Worm (Caenorhabditis elegans): ENCODE measurements around the gene F57H12.6.

F57H12.6 gene

DNA sequence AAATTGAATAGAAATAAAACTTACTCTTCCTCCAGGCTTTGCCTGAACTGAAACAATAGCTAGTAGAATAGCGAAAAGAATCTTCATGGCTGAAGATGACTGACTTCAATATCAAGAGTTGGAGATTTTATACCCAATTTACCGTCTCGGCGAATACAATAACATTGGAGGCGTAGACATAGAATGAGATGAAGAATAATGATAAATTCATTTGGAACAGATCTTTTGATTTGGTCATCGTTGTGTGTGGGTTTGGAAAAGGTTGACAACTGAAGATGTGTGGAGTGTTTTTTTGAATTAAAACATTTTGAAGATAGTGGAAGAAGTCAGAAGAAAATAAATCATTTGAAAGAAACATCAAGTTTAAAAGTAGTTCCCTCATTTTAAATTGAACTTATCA, at the start of gene F57H12.6:
TSS of gene F57H12.6 (minus strand) at position 101 of the 400 bp plus-strand sequence.
- TF ChIP-seq tbx-7 (tag; optimal IDR thresholded peaks at IDR 0.05) (no peak), T23F11.4 (GFP tag; optimal IDR thresholded peaks at IDR 0.05) (no peak), unc-42 (tag; optimal IDR thresholded peaks at IDR 0.05) (no peak), odd-2 (tag; optimal IDR thresholded peaks at IDR 0.05) (no peak), che-1 (tag; optimal IDR thresholded peaks at IDR 0.05) (no peak), ceh-48 (tag; optimal IDR thresholded peaks at IDR 0.05) (no peak), pax-1 (tag; optimal IDR thresholded peaks at IDR 0.05) (no peak), ceh-6 (GFP tag; optimal IDR thresholded peaks at IDR 0.05) (no peak), syd-9 (tag; optimal IDR thresholded peaks at IDR 0.05) (no peak), gmeb-2 (tag; optimal IDR thresholded peaks at IDR 0.05) (no peak), ceh-9 (tag; optimal IDR thresholded peaks at IDR 0.05) (no peak), Y22D7AL.16 (tag; optimal IDR thresholded peaks at IDR 0.05) (no peak), nhr-11 (tag; optimal IDR thresholded peaks at IDR 0.05) (no peak), rnt-1 (tag; optimal IDR thresholded peaks at IDR 0.05) (no peak)

DNA sequence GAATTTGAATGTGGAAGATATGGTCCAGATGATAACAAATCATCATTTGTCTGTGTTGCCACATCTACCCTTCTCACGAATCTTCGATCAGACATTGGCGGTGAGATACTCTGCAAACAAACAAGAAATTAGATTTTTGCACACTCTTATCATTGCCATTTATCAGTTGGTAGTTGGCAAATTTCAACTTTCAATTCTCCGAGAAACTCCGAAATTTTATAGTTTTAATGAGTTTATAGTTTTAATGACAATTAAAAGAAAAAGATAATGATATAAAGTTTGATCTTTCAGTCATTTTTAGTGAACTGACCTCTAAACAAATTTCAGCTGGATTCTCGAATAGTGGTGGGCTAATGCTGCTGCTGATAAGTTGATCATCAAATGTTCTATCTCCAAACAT, 47.8 kb upstream of the F57H12.6 start:
- TF ChIP-seq elt-2 (tag; optimal IDR thresholded peaks at IDR 0.05) = peak; percentile 46
- TF ChIP-seq unc-86 (tag; optimal IDR thresholded peaks at IDR 0.05) = no peak

DNA sequence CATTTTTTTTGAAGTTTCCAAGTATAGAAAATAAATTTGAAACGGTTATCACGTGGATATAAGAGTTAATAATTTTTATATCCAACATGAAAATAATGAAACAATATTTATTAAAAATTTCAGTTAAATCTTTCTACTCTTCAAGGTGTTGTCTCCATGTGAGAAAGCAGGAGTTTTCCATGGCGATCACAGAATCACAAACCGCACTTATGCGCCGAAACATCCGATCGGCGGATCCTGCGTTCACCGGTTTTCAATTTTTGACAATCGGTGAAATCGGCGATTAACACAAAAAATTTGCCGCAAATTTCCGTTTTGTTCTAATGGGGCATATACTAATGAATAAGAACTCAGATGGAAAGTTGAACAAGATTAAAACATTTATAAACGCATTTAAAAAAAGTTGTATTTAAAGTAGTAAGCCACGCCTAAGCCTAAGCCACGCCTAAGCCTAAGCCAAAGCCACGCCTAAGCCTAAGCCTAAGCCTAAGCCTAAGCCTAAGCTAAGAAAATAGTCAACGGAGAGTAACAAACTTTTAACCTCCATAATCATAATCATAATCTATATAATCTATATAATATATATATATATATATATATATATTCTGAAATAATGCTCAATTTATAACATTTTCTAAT, 46.0 kb upstream of the F57H12.6 start, which contains the start of gene C26B2.2:
TSS of gene C26B2.2 (minus strand) at position 88 of the 639 bp plus-strand sequence.
- TF ChIP-seq F13H6.1 (tag; optimal IDR thresholded peaks at IDR 0.05) = no peak
- no peak for TF ChIP-seq odd-2 (tag; optimal IDR thresholded peaks at IDR 0.05)
- TF ChIP-seq eyg-1 (tag; optimal IDR thresholded peaks at IDR 0.05) = no peak
- TF ChIP-seq C38D4.7 (GFP tag; optimal IDR thresholded peaks at IDR 0.05) = no peak
- TF ChIP-seq hlh-15 (tag; optimal IDR thresholded peaks at IDR 0.05) = no peak
- no peak for TF ChIP-seq zip-5 (tag; optimal IDR thresholded peaks at IDR 0.05)
- TF ChIP-seq unc-42 (tag; optimal IDR thresholded peaks at IDR 0.05) = no peak
- no peak for TF ChIP-seq pqm-1 (tag; optimal IDR thresholded peaks at IDR 0.05)
- no peak for TF ChIP-seq K02D7.2 (tag; optimal IDR thresholded peaks at IDR 0.05)
- TF ChIP-seq ceh-19 (GFP tag; optimal IDR thresholded peaks at IDR 0.05) = no peak
- TF ChIP-seq sox-4 (tag; optimal IDR thresholded peaks at IDR 0.05) = no peak

DNA sequence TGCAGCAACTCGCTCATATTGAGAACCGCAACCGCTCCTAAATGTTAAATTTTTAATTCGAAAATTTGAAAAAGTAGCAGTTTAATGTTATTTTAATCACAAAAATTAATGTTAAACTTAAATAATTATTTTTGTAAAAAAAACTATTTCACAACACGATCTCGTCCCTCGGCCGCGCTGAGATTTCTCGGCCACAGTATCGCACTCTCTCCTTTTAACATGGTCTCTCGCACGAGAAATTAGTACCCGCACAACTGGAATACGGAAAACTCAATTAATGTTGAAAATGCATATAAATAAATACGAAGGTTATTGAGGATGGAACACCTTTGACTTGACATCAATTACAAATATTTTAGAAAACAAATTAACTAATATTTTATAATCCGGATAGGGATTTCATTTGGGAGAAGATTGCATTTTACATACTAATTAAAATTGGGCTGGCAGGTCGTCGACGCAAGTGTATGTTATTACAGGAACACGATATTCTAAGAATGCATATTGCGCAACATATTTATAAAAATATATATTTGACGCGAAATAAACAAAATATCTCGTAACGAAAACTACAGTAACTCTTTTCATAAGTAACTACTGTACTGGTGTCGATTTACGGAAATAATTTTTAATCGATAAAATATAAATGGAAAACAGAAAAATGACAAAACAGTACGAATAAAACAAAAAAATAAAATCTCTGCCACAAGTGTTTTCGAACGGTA, 43.8 kb upstream of the F57H12.6 start, which contains the start of gene dnc-4:
TSS of gene dnc-4 (minus strand) at position 37 of the 725 bp plus-strand sequence.
- no peak for TF ChIP-seq pha-4 (tag; optimal IDR thresholded peaks at IDR 0.05)
- TF ChIP-seq nfya-1 (tag; optimal IDR thresholded peaks at IDR 0.05) = no peak
- TF ChIP-seq unc-42 (tag; optimal IDR thresholded peaks at IDR 0.05) = peak; percentile 32
- TF ChIP-seq pha-2 (tag; optimal IDR thresholded peaks at IDR 0.05) = no peak
- peak; percentile 49 for TF ChIP-seq ets-4 (tag; optimal IDR thresholded peaks at IDR 0.05)
- TF ChIP-seq dve-1 (tag; optimal IDR thresholded peaks at IDR 0.05) = no peak
- no peak for TF ChIP-seq che-1 (tag; optimal IDR thresholded peaks at IDR 0.05)
- TF ChIP-seq T23F11.4 (GFP tag; optimal IDR thresholded peaks at IDR 0.05) = no peak
- no peak for TF ChIP-seq ceh-9 (tag; optimal IDR thresholded peaks at IDR 0.05)
- TF ChIP-seq hlh-8 (tag; optimal IDR thresholded peaks at IDR 0.05) = peak; percentile 24
- no peak for TF ChIP-seq ceh-22 (tag; optimal IDR thresholded peaks at IDR 0.05)
- peak; percentile 11 for TF ChIP-seq elt-2 (tag; optimal IDR thresholded peaks at IDR 0.05)
- TF ChIP-seq sdc-2 (tag; optimal IDR thresholded peaks at IDR 0.05) = no peak
- TF ChIP-seq fax-1 (tag; optimal IDR thresholded peaks at IDR 0.05) = peak; percentile 14
- TF ChIP-seq ceh-2 (tag; optimal IDR thresholded peaks at IDR 0.05) = peak; percentile 47
- no peak for TF ChIP-seq hlh-13 (GFP tag; optimal IDR thresholded peaks at IDR 0.05)
- peak; percentile 63 for TF ChIP-seq ceh-31 (tag; optimal IDR thresholded peaks at IDR 0.05)
- TF ChIP-seq ceh-34 (tag; optimal IDR thresholded peaks at IDR 0.05) = no peak
- no peak for TF ChIP-seq gmeb-2 (tag; optimal IDR thresholded peaks at IDR 0.05)
- TF ChIP-seq ref-2 (tag; optimal IDR thresholded peaks at IDR 0.05) = no peak
- no peak for TF ChIP-seq elt-4 (tag; optimal IDR thresholded peaks at IDR 0.05)
- TF ChIP-seq K02D7.2 (tag; optimal IDR thresholded peaks at IDR 0.05) = no peak
- TF ChIP-seq ceh-6 (GFP tag; optimal IDR thresholded peaks at IDR 0.05) = no peak
- TF ChIP-seq F13H6.1 (tag; optimal IDR thresholded peaks at IDR 0.05) = no peak
- TF ChIP-seq unc-55 (GFP tag; optimal IDR thresholded peaks at IDR 0.05) = peak; percentile 5
- no peak for TF ChIP-seq fkh-10 (GFP tag; optimal IDR thresholded peaks at IDR 0.05)
- TF ChIP-seq unc-3 (GFP tag; conservative IDR thresholded peaks at IDR 0.05) = no peak
- no peak for TF ChIP-seq unc-3 (tag; optimal IDR thresholded peaks at IDR 0.05)
